Fruit fly (Drosophila melanogaster) whole organism, embryonic: ENCODE data around the gene CG31542.

Experiments
- Abd-B ChIP-seq: fragments of 200-800 bp; sonication (Bioruptor generic); optimal IDR thresholded peaks from 2 replicates; lab custom pipeline; 2018; ENCODE audit warnings: missing biosample characterization, mild to moderate bottlenecking, missing genetic modification characterization, moderate library complexity
- Bdp1 ChIP-seq: fragments of 200-800 bp; sonication (Bioruptor generic); optimal IDR thresholded peaks from 3 replicates; lab custom pipeline; 2016; ENCODE audit warnings: missing biosample characterization, missing genetic modification characterization
- CG11560 ChIP-seq: fragments of 200-800 bp; sonication (Bioruptor generic); IDR thresholded peaks from 3 replicates; pipeline ENCODE4 v1.3.6; 2022; ENCODE audit warnings: missing biosample characterization, missing genetic modification characterization
- CG12659 ChIP-seq: fragments of 200-800 bp; sonication (Bioruptor generic); optimal IDR thresholded peaks from 3 replicates; lab custom pipeline; 2017; ENCODE audit warnings: mild to moderate bottlenecking, missing biosample characterization, missing genetic modification reagents, missing genetic modification characterization
- CG15514 ChIP-seq: fragments of 200-800 bp; sonication (Bioruptor generic); optimal IDR thresholded peaks from 3 replicates; lab custom pipeline; 2017; ENCODE audit warnings: missing biosample characterization, missing genetic modification characterization, mild to moderate bottlenecking, moderate library complexity, missing genetic modification reagents
- CG18476 ChIP-seq: fragments of 200-800 bp; sonication (Bioruptor generic); optimal IDR thresholded peaks from 2 replicates; lab custom pipeline; 2016; ENCODE audit warnings: missing biosample characterization, mild to moderate bottlenecking, missing genetic modification characterization
- CG32767 ChIP-seq: fragments of 200-800 bp; sonication (Bioruptor generic); IDR thresholded peaks from 2 replicates; pipeline ENCODE4 v1.3.6; 2022; ENCODE audit warnings: missing biosample characterization, missing genetic modification characterization
- CG33557 ChIP-seq: fragments of 200-800 bp; sonication (Bioruptor generic); optimal IDR thresholded peaks from 2 replicates; lab custom pipeline; 2019; ENCODE audit warnings: missing biosample characterization, mild to moderate bottlenecking, missing genetic modification characterization, moderate library complexity
- CG6175 ChIP-seq: fragments of 200-800 bp; sonication (Bioruptor generic); IDR thresholded peaks from 3 replicates; pipeline ENCODE4 v1.3.6; 2022; ENCODE audit warnings: missing biosample characterization, missing genetic modification characterization
- CG7786 ChIP-seq: fragments of 200-800 bp; sonication (Bioruptor generic); optimal IDR thresholded peaks from 2 replicates; lab custom pipeline; 2016; ENCODE audit warnings: missing biosample characterization, missing genetic modification characterization
- CG9437 ChIP-seq: fragments of 200-800 bp; sonication (Bioruptor generic); optimal IDR thresholded peaks from 2 replicates; lab custom pipeline; 2018; ENCODE audit warnings: missing biosample characterization, mild to moderate bottlenecking, missing genetic modification characterization
- CoRest ChIP-seq: fragments of 200-800 bp; sonication (Bioruptor generic); optimal IDR thresholded peaks from 3 replicates; lab custom pipeline; 2018; ENCODE audit warnings: missing biosample characterization, mild to moderate bottlenecking, missing genetic modification characterization, moderate library complexity
- D19B ChIP-seq: fragments of 200-800 bp; sonication (Bioruptor generic); optimal IDR thresholded peaks from 2 replicates; lab custom pipeline; 2017; ENCODE audit warnings: missing biosample characterization, mild to moderate bottlenecking, missing genetic modification characterization
- Dbx ChIP-seq: fragments of 200-800 bp; sonication (Bioruptor generic); IDR thresholded peaks from 3 replicates; pipeline ENCODE4 v1.3.6; 2022; ENCODE audit warnings: missing biosample characterization, missing genetic modification characterization
- Dp ChIP-seq: fragments of 200-800 bp; sonication (Bioruptor generic); optimal IDR thresholded peaks from 2 replicates; lab custom pipeline; 2018; ENCODE audit warnings: missing biosample characterization, mild to moderate bottlenecking, missing genetic modification characterization, moderate library complexity
- HmgZ ChIP-seq: fragments of 200-800 bp; sonication (Bioruptor generic); optimal IDR thresholded peaks from 2 replicates; lab custom pipeline; 2018; ENCODE audit warnings: missing biosample characterization, mild to moderate bottlenecking, missing genetic modification characterization
- Kr ChIP-seq: fragments of 200-800 bp; sonication (Bioruptor generic); optimal IDR thresholded peaks from 2 replicates; lab custom pipeline; 2017; ENCODE audit warnings: missing biosample characterization, mild to moderate bottlenecking, missing genetic modification characterization
- MBD-R2 ChIP-seq: fragments of 200-800 bp; sonication (Bioruptor generic); IDR thresholded peaks from 2 replicates; pipeline ENCODE4 v1.3.6; 2022; ENCODE audit warnings: missing biosample characterization, missing genetic modification characterization
- MESR4 ChIP-seq: fragments of 200-800 bp; sonication (Bioruptor generic); optimal IDR thresholded peaks from 2 replicates; lab custom pipeline; 2018; ENCODE audit warnings: missing biosample characterization, mild to moderate bottlenecking, missing genetic modification characterization, moderate library complexity
- Med ChIP-seq: fragments of 200-800 bp; sonication (Bioruptor generic); peaks from one replicate; lab custom pipeline; 2016; ENCODE audit warnings: missing biosample characterization, missing genetic modification characterization, mild to moderate bottlenecking, inconsistent platforms, moderate library complexity
- Optix ChIP-seq: fragments of 200-800 bp; sonication (Bioruptor generic); IDR thresholded peaks from 3 replicates; pipeline ENCODE4 v1.3.6; 2022; ENCODE audit warnings: missing biosample characterization, missing genetic modification characterization
- PHDP ChIP-seq: fragments of 200-800 bp; sonication (Bioruptor generic); optimal IDR thresholded peaks from 3 replicates; lab custom pipeline; 2018; ENCODE audit warnings: missing biosample characterization, mild to moderate bottlenecking, missing genetic modification characterization, moderate library complexity
- Rx ChIP-seq: fragments of 200-800 bp; sonication (Bioruptor generic); IDR thresholded peaks from 2 replicates; pipeline ENCODE4 v1.3.6; 2022; ENCODE audit warnings: missing biosample characterization, missing genetic modification characterization
- aop ChIP-seq: fragments of 200-800 bp; sonication (Bioruptor generic); IDR thresholded peaks from 2 replicates; pipeline ENCODE4 v1.3.6; 2022; ENCODE audit warnings: missing biosample characterization, missing genetic modification characterization
- ewg ChIP-seq: fragments of 200-800 bp; sonication (Bioruptor generic); optimal IDR thresholded peaks from 3 replicates; lab custom pipeline; 2017; ENCODE audit warnings: mild to moderate bottlenecking, missing biosample characterization, missing genetic modification reagents, missing genetic modification characterization
- fru ChIP-seq: fragments of >200 bp; optimal IDR thresholded peaks from 2 replicates; lab custom pipeline; 2017
- kah ChIP-seq: fragments of 200-800 bp; sonication (Bioruptor generic); optimal IDR thresholded peaks from 2 replicates; lab custom pipeline; 2018; ENCODE audit warnings: missing biosample characterization, mild to moderate bottlenecking, missing genetic modification characterization
- nerfin-2 ChIP-seq: fragments of 200-800 bp; sonication (Bioruptor generic); IDR thresholded peaks from 2 replicates; pipeline ENCODE4 v1.3.6; 2022; ENCODE audit warnings: missing biosample characterization, missing genetic modification characterization; ENCODE audit not compliant: partially characterized antibody
- nom ChIP-seq: fragments of 200-800 bp; sonication (Bioruptor generic); optimal IDR thresholded peaks from 2 replicates; lab custom pipeline; 2017; ENCODE audit warnings: missing biosample characterization, missing genetic modification characterization, mild to moderate bottlenecking, moderate library complexity, missing genetic modification reagents
- oc ChIP-seq: fragments of 200-800 bp; sonication (Bioruptor generic); optimal IDR thresholded peaks from 2 replicates; lab custom pipeline; 2018; ENCODE audit warnings: missing biosample characterization, mild to moderate bottlenecking, missing genetic modification characterization, moderate library complexity
- onecut ChIP-seq: fragments of 200-800 bp; sonication (Bioruptor generic); IDR thresholded peaks from 2 replicates; pipeline ENCODE4 v1.3.6; 2022; ENCODE audit warnings: missing biosample characterization, missing genetic modification characterization
- pb ChIP-seq: fragments of 200-800 bp; sonication (Bioruptor generic); optimal IDR thresholded peaks from 3 replicates; lab custom pipeline; 2016; ENCODE audit warnings: missing biosample characterization, missing genetic modification characterization
- pzg ChIP-seq: fragments of 200-800 bp; sonication (Bioruptor generic); optimal IDR thresholded peaks from 3 replicates; lab custom pipeline; 2018; ENCODE audit warnings: missing biosample characterization, mild to moderate bottlenecking, missing genetic modification characterization, moderate library complexity
- schlank ChIP-seq: fragments of 200-800 bp; sonication (Bioruptor generic); optimal IDR thresholded peaks from 2 replicates; lab custom pipeline; 2018; ENCODE audit warnings: missing biosample characterization, mild to moderate bottlenecking, missing genetic modification characterization
- scrt ChIP-seq: fragments of 200-800 bp; sonication (Bioruptor generic); optimal IDR thresholded peaks from 2 replicates; lab custom pipeline; 2018; ENCODE audit warnings: missing biosample characterization, mild to moderate bottlenecking, missing genetic modification characterization, moderate library complexity
- sens ChIP-seq: fragments of 200-800 bp; sonication (Bioruptor generic); peaks from one replicate; lab custom pipeline; 2016; ENCODE audit warnings: missing biosample characterization, missing genetic modification characterization
- sisA ChIP-seq: fragments of 200-800 bp; sonication (Bioruptor generic); IDR thresholded peaks from 2 replicates; pipeline ENCODE4 v1.3.6; 2022; ENCODE audit warnings: missing biosample characterization, missing genetic modification characterization
- sna ChIP-seq: fragments of 200-800 bp; sonication (Bioruptor generic); IDR thresholded peaks from 2 replicates; pipeline ENCODE4 v1.3.6; 2022; ENCODE audit warnings: missing biosample characterization, missing genetic modification characterization; ENCODE audit not compliant: partially characterized antibody
- zen2 ChIP-seq: fragments of 200-800 bp; sonication (Bioruptor generic); IDR thresholded peaks from 3 replicates; pipeline ENCODE4 v1.3.6; 2022; ENCODE audit warnings: missing biosample characterization, missing genetic modification characterization; ENCODE audit not compliant: partially characterized antibody
- zf30C ChIP-seq: fragments of 200-800 bp; sonication (Bioruptor generic); optimal IDR thresholded peaks from 3 replicates; lab custom pipeline; 2018; ENCODE audit warnings: missing biosample characterization, mild to moderate bottlenecking, missing genetic modification characterization

CG31542 gene

DNA sequence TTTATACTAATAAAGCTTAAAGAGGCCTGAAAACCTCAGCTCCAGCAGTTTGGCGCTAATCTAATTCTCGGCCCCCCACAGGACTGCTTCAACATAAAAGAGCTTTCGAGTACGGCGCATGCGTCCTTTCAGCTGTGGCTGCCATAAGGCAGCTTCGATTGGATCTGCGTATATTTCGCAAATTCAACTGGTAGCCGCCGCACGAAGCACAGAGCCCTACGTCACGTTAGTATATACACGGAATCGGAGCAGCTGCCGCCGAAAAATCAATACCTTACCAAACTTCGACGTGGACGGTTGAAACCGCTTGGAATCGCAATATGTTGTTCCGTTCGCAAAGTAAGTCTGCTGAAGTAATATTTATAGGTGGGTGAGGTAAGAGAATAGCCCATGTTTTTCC lies 7.3 kb downstream of the CG31542 start, which contains the start of gene 7B2:
TSS of gene 7B2 (plus strand) at position 169 of the 400 bp plus-strand sequence.
- TF ChIP-seq CG32767 (GFP tag; lab: Robert Waterston, UW): peak; percentile 16; the same call in 1 of the 2 replicates
- no peak for TF ChIP-seq CG33557 (GFP tag; lab: Kevin White, UChicago)
- no peak for TF ChIP-seq zf30C (GFP tag; lab: Kevin White, UChicago)
- TF ChIP-seq ewg (GFP tag; lab: Kevin White, UChicago): peak; percentile 89
- peak; percentile 97 for TF ChIP-seq onecut
- no peak for TF ChIP-seq CoRest
- TF ChIP-seq MBD-R2 (GFP tag; lab: Robert Waterston, UW): peak; percentile 13; the same call in 1 of the 2 replicates
- TF ChIP-seq PHDP (tag; lab: Kevin White, UChicago): no peak
- TF ChIP-seq CG9437 (GFP tag; lab: Kevin White, UChicago): no peak
- TF ChIP-seq pb: no peak
- no peak for TF ChIP-seq Dbx (GFP tag; lab: Robert Waterston, UW)
- peak; percentile 98 for TF ChIP-seq scrt (GFP tag; lab: Kevin White, UChicago)
- TF ChIP-seq CG12659: no peak
- TF ChIP-seq pzg (GFP tag; lab: Kevin White, UChicago): peak; percentile 17
- no peak for TF ChIP-seq sisA
- TF ChIP-seq Med (GFP tag; lab: Kevin White, UChicago): peak; percentile 23
- TF ChIP-seq schlank: no peak
- TF ChIP-seq MESR4 (GFP tag; lab: Kevin White, UChicago): peak; percentile 16
- TF ChIP-seq Dp (GFP tag; lab: Kevin White, UChicago): peak; percentile 2
- peak; percentile 8 for TF ChIP-seq CG15514 (GFP tag; lab: Kevin White, UChicago)

DNA sequence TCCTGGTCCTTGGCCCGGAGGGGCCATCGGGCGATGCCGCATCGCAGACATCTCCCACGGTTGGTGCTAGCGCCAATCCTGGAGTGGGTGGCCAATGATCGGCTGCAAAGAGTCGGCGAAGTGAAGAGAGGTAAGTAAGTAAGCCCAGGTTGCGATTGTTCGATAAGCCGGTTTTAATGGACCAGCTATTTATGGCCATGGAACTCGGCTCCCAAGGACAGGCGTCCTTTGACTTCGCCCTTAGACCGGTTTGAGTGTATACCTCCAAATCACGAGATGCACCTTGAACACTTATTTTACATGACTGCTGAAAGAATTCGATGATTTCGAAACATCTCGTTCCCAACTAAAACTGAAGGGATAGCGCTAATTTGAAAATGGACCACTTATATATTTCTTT lies 16.4 kb downstream of the CG31542 start:
- TF ChIP-seq sna (GFP tag; lab: Robert Waterston, UW): no peak
- TF ChIP-seq CG11560 (tag; lab: Robert Waterston, UW): no peak
- no peak for TF ChIP-seq fru (lab: Kevin White, UChicago)
- TF ChIP-seq CG6175 (GFP tag; lab: Robert Waterston, UW): no peak
- TF ChIP-seq CG18476 (GFP tag; lab: Kevin White, UChicago): no peak
- no peak for TF ChIP-seq aop
- TF ChIP-seq nom (GFP tag; lab: Kevin White, UChicago): peak; percentile 8
- no peak for TF ChIP-seq CG7786 (GFP tag; lab: Kevin White, UChicago)
- TF ChIP-seq oc (tag; lab: Kevin White, UChicago): no peak
- TF ChIP-seq Kr (GFP tag; lab: Kevin White, UChicago): no peak
- no peak for TF ChIP-seq HmgZ (tag; lab: Kevin White, UChicago)
- TF ChIP-seq Abd-B (GFP tag; lab: Kevin White, UChicago): no peak
- TF ChIP-seq D19B (GFP tag; lab: Kevin White, UChicago): no peak
- 0 out of 2 replicates have a peak, but pooled peaks have one; percentile 10 for TF ChIP-seq Rx (GFP tag; lab: Robert Waterston, UW)
- TF ChIP-seq zen2 (GFP tag; lab: Robert Waterston, UW): 0 out of 3 replicates have a peak, but pooled peaks have one; percentile 15
- no peak for TF ChIP-seq Optix (GFP tag; lab: Robert Waterston, UW)
- TF ChIP-seq Bdp1 (GFP tag; lab: Kevin White, UChicago): no peak
- no peak for TF ChIP-seq kah (GFP tag; lab: Kevin White, UChicago)

DNA sequence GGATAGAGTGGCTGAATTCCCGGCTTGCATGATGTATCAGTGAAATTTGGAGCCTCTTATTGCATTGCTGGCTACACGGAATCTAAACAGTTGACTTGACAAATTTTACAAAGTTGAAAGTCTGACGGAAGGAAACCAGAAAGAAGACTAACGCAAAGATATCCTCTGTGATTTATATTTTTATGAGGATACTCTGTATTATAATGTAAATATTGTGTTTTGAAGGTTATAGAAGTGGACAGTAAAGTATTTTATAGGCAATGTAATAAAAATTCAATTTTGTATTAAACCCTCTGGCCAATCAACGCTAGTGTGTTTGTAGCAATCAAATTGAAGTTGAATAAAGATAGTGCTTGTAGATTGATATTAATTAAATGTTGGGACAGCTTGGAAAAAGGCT lies 18.2 kb downstream of the CG31542 start, which contains the start of gene CG14668:
TSS of gene CG14668 (minus strand) at position 101 of the 400 bp plus-strand sequence.
- TF ChIP-seq sens (GFP tag; lab: Kevin White, UChicago) (peak; percentile 20), nerfin-2 (GFP tag; lab: Robert Waterston, UW) (no peak)
